Worm (Caenorhabditis elegans): Measurements from ENCODE around the gene srx-50.

Gene srx-50

ce11 chrIV:7039476-7040261, 18.1 kb upstream of the srx-50 start, which contains the start of the genes cogc-2 and klp-18 (continued):
- TF ChIP-seq ztf-11 (tag; optimal IDR thresholded peaks at IDR 0.05) = peak in 1 of 2 experiments; percentile 63
- TF ChIP-seq fkh-4 (tag; optimal IDR thresholded peaks at IDR 0.05; ENCODE audit: borderline replicate concordance) = peak; percentile 9
- TF ChIP-seq swsn-7 (tag; optimal IDR thresholded peaks at IDR 0.05) = peak; percentile 83
- peak; percentile 87 to 91 for TF ChIP-seq lsy-2 (tag; optimal IDR thresholded peaks at IDR 0.05)
- no peak for TF ChIP-seq egl-27 (tag; optimal IDR thresholded peaks at IDR 0.05)
- TF ChIP-seq zag-1 (tag; optimal IDR thresholded peaks at IDR 0.05) = no peak
- TF ChIP-seq dsc-1 (tag; optimal IDR thresholded peaks at IDR 0.05) = peak; percentile 85
- TF ChIP-seq lin-15B (tag; optimal IDR thresholded peaks at IDR 0.05) = peak; percentile 75
- TF ChIP-seq mab-9 (GFP tag; IDR thresholded peaks at IDR 0.05) = peak; percentile 59
- no peak for TF ChIP-seq ceh-63 (GFP tag; optimal IDR thresholded peaks at IDR 0.05)
- TF ChIP-seq lir-3 (tag; optimal IDR thresholded peaks at IDR 0.05; ENCODE audit: poor library complexity) = peak; percentile 74
- TF ChIP-seq C16A3.4 (tag; optimal IDR thresholded peaks at IDR 0.05) = peak; percentile 94
- peak; percentile 95 to 99 for TF ChIP-seq lin-35 (GFP tag; optimal IDR thresholded peaks at IDR 0.05)
- TF ChIP-seq snu-23 (GFP tag; optimal IDR thresholded peaks at IDR 0.05) = peak; percentile 91
- TF ChIP-seq nhr-28 (tag; optimal IDR thresholded peaks at IDR 0.05) = no peak
- peak; percentile 71 for TF ChIP-seq irx-1 (tag; optimal IDR thresholded peaks at IDR 0.05)
- TF ChIP-seq ceh-90 (tag; optimal IDR thresholded peaks at IDR 0.05) = peak; percentile 12
- peak; percentile 74 for TF ChIP-seq egl-13 (tag; optimal IDR thresholded peaks at IDR 0.05)
- no peak for TF ChIP-seq tlp-1 (tag; optimal IDR thresholded peaks at IDR 0.05)
- no peak for TF ChIP-seq efl-3 (GFP tag; optimal IDR thresholded peaks at IDR 0.05)
- no peak for TF ChIP-seq pag-3 (tag; optimal IDR thresholded peaks at IDR 0.05; ENCODE audit: borderline replicate concordance, insufficient read depth)
- peak; percentile 70 for TF ChIP-seq lin-13 (GFP tag; optimal IDR thresholded peaks at IDR 0.05)
- TF ChIP-seq nhr-11 (tag; optimal IDR thresholded peaks at IDR 0.05) = peak; percentile 7
- TF ChIP-seq tbx-2 (tag; optimal IDR thresholded peaks at IDR 0.05) = peak; percentile 85
- no peak for TF ChIP-seq ama-1 (optimal IDR thresholded peaks at IDR 0.05)
- no peak for TF ChIP-seq aha-1 (tag; optimal IDR thresholded peaks at IDR 0.05)
- TF ChIP-seq jun-1 (tag; optimal IDR thresholded peaks at IDR 0.05) = peak; percentile 44
- no peak for TF ChIP-seq aly-2 (tag; optimal IDR thresholded peaks at IDR 0.05)
- TF ChIP-seq mdl-1 (tag; optimal IDR thresholded peaks at IDR 0.05) = peak in 1 of 2 experiments; percentile 88
- no peak for TF ChIP-seq vab-15 (tag; optimal IDR thresholded peaks at IDR 0.05)
- TF ChIP-seq fkh-8 (tag; optimal IDR thresholded peaks at IDR 0.05) = peak; percentile 67
- peak; percentile 88 for TF ChIP-seq nhr-47 (tag; optimal IDR thresholded peaks at IDR 0.05)
- TF ChIP-seq pax-3 (tag; optimal IDR thresholded peaks at IDR 0.05) = peak; percentile 32

- TF ChIP-seq unc-30 (tag; optimal IDR thresholded peaks at IDR 0.05) = no peak
- no peak for TF ChIP-seq ztf-4 (tag; optimal IDR thresholded peaks at IDR 0.05)
- no peak for TF ChIP-seq isw-1 (GFP tag; IDR thresholded peaks at IDR 0.05)
- TF ChIP-seq hlh-17 (GFP tag; optimal IDR thresholded peaks at IDR 0.05; ENCODE audit: borderline replicate concordance) = no peak
- no peak for TF ChIP-seq lin-14 (GFP tag; optimal IDR thresholded peaks at IDR 0.05)
- no peak for TF ChIP-seq vab-15 (tag; optimal IDR thresholded peaks at IDR 0.05)
- TF ChIP-seq ama-1 (optimal IDR thresholded peaks at IDR 0.05) = no peak
- no peak for TF ChIP-seq xbp-1 (tag; optimal IDR thresholded peaks at IDR 0.05)
- no peak for TF ChIP-seq zip-4 (GFP tag; optimal IDR thresholded peaks at IDR 0.05)
These were observed 14.3 kb upstream of the srx-50 start for ce11 chrIV:7043430-7043829.

Measured in whole organism, L1 larva.